Worm (Caenorhabditis elegans): Measurements from ENCODE around the gene ran-2.

DNA sequence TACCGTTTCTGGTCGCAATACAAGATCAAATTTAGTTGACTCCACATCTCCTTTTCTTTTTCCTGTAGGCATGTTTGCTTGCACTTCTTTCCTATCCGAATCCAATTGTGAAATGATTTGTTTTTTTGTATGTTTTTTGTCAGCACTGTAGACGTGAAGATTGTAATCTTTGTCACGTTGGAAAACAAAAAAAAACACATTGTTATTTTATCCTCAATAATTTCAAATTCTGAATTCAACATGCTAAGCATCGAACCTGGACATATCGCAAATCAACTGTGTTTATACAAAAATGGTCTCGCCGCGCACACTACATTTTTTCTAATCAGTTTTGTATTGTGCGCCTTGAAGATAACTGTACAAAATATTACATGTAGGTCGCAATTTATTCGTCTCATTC lies 19.8 kb upstream of the ran-2 start, which contains the start of gene ZK688.12:
- TF ChIP-seq W03F9.2 (tag; optimal IDR thresholded peaks at IDR 0.05) (no peak), him-1 (tag; optimal IDR thresholded peaks at IDR 0.05) (no peak), dao-5 (tag; optimal IDR thresholded peaks at IDR 0.05) (no peak)
